Worm (Caenorhabditis elegans): ENCODE data around the gene D2023.4.

The D2023.4 gene

DNA sequence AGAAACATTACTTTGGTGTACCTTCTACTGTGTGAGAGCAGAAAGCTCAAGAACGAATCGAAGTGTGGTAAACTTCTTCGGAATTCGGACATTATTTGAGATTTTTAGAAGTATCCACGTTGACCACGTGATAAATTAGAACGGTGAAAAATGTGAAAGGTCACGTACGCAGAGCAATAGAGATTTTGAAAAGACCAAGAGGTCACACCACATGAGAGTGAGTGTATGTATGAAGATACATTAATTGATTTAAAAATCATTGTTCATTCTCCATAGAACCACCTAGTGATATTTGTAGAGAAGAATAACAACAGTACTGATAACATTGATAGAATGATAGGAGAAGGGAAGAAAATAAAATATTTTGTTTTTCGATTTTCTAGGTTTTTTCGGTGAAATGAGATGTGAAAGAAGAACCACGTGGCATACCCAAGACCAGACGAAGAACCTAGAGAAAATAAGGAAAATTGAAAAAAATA is 3.1 kb downstream of the D2023.4 start, which contains the start of gene pyc-1 (continued):
- TF ChIP-seq egl-27 (tag; optimal IDR thresholded peaks at IDR 0.05) (no peak), C16A3.4 (tag; optimal IDR thresholded peaks at IDR 0.05) (peak; percentile 18), F16B12.6 (tag; optimal IDR thresholded peaks at IDR 0.05) (no peak), nhr-84 (tag; optimal IDR thresholded peaks at IDR 0.05) (no peak), fkh-10 (GFP tag; optimal IDR thresholded peaks at IDR 0.05) (no peak), efl-1 (optimal IDR thresholded peaks at IDR 0.05) (peak in 1 of 2 experiments; percentile 1), efl-1 (GFP tag; optimal IDR thresholded peaks at IDR 0.05 in 1 of 2) (no peak), ztf-4 (tag; optimal IDR thresholded peaks at IDR 0.05) (peak; percentile 13), lin-39 (tag; optimal IDR thresholded peaks at IDR 0.05) (no peak), nhr-12 (tag; optimal IDR thresholded peaks at IDR 0.05) (no peak), dpl-1 (GFP tag; optimal IDR thresholded peaks at IDR 0.05) (peak; percentile 14 to 39 (median 24)), pqm-1 (tag; optimal IDR thresholded peaks at IDR 0.05) (no peak), mdl-1 (tag; optimal IDR thresholded peaks at IDR 0.05) (peak in 1 of 2 experiments; percentile 6), lin-14 (GFP tag; optimal IDR thresholded peaks at IDR 0.05) (peak; percentile 64), grh-1 (GFP tag; IDR thresholded peaks at IDR 0.05) (no peak), nhr-28 (tag; optimal IDR thresholded peaks at IDR 0.05) (no peak), mep-1 (tag; optimal IDR thresholded peaks at IDR 0.05) (peak; percentile 74), vab-15 (tag; optimal IDR thresholded peaks at IDR 0.05) (no peak), sup-37 (GFP tag; optimal IDR thresholded peaks at IDR 0.05) (peak; percentile 1), ceh-90 (tag; optimal IDR thresholded peaks at IDR 0.05) (no peak), tlp-1 (tag; optimal IDR thresholded peaks at IDR 0.05) (no peak), xbp-1 (tag; optimal IDR thresholded peaks at IDR 0.05) (no peak), hlh-17 (GFP tag; optimal IDR thresholded peaks at IDR 0.05; ENCODE audit: borderline replicate concordance) (no peak), nhr-237 (tag; optimal IDR thresholded peaks at IDR 0.05) (no peak), efl-3 (GFP tag; optimal IDR thresholded peaks at IDR 0.05) (no peak), snu-23 (GFP tag; optimal IDR thresholded peaks at IDR 0.05) (peak; percentile 79), elt-3 (tag; optimal IDR thresholded peaks at IDR 0.05) (peak in 5 of 6 experiments; percentile 42 to 82 (median 75)), hlh-4 (tag; optimal IDR thresholded peaks at IDR 0.05) (no peak), rnt-1 (tag; optimal IDR thresholded peaks at IDR 0.05) (peak; percentile 50), blmp-1 (tag; optimal IDR thresholded peaks at IDR 0.05) (peak; percentile 6), lsy-2 (tag; optimal IDR thresholded peaks at IDR 0.05) (peak; percentile 22 to 37), ceh-88 (GFP tag; IDR thresholded peaks at IDR 0.05) (peak; percentile 49), unc-30 (tag; optimal IDR thresholded peaks at IDR 0.05) (no peak), ceh-63 (GFP tag; optimal IDR thresholded peaks at IDR 0.05) (no peak), zag-1 (tag; optimal IDR thresholded peaks at IDR 0.05) (no peak), Y116A8C.19 (tag; optimal IDR thresholded peaks at IDR 0.05; ENCODE audit: borderline replicate concordance) (no peak), ama-1 (optimal IDR thresholded peaks at IDR 0.05) (peak; percentile 69), nhr-11 (tag; optimal IDR thresholded peaks at IDR 0.05) (no peak), mab-9 (GFP tag; IDR thresholded peaks at IDR 0.05) (no peak), nhr-85 (tag) (peak; percentile 62), skn-1 (tag; optimal IDR thresholded peaks at IDR 0.05) (no peak), aha-1 (tag; optimal IDR thresholded peaks at IDR 0.05) (peak; percentile 79), fos-1 (tag; optimal IDR thresholded peaks at IDR 0.05) (no peak), ets-5 (GFP tag; IDR thresholded peaks at IDR 0.05) (no peak), sptf-1 (tag; optimal IDR thresholded peaks at IDR 0.05) (no peak), pag-3 (tag; optimal IDR thresholded peaks at IDR 0.05; ENCODE audit: borderline replicate concordance, insufficient read depth) (no peak), ztf-11 (tag; optimal IDR thresholded peaks at IDR 0.05) (no peak), lir-3 (tag; optimal IDR thresholded peaks at IDR 0.05; ENCODE audit: poor library complexity) (peak; percentile 52), nhr-77 (tag; optimal IDR thresholded peaks at IDR 0.05) (no peak), nhr-76 (tag; optimal IDR thresholded peaks at IDR 0.05) (no peak), nhr-90 (tag; optimal IDR thresholded peaks at IDR 0.05; ENCODE audit: poor library complexity) (peak; percentile 69), aly-2 (tag; optimal IDR thresholded peaks at IDR 0.05) (no peak), nhr-20 (tag; optimal IDR thresholded peaks at IDR 0.05) (peak; percentile 73), ceh-8 (GFP tag; optimal IDR thresholded peaks at IDR 0.05) (no peak)
